Worm (Caenorhabditis elegans): ENCODE data around the gene C25E10.13.

ce11 chrV:9085845-9086244 is 26.3 kb downstream of the C25E10.13 start:
- no peak for TF ChIP-seq lsy-2 (tag; optimal IDR thresholded peaks at IDR 0.05)
- no peak for TF ChIP-seq nhr-76 (tag; optimal IDR thresholded peaks at IDR 0.05)
